Worm (Caenorhabditis elegans): ENCODE results near the gene col-180.

- TF ChIP-seq nhr-6 (tag; optimal IDR thresholded peaks at IDR 0.05) = no peak
- no peak for TF ChIP-seq unc-39 (tag; optimal IDR thresholded peaks at IDR 0.05)
- no peak for TF ChIP-seq fkh-10 (GFP tag; optimal IDR thresholded peaks at IDR 0.05)
- no peak for TF ChIP-seq nhr-25 (tag; optimal IDR thresholded peaks at IDR 0.05; ENCODE audit: borderline replicate concordance, insufficient read depth)
- TF ChIP-seq nhr-28 (tag; optimal IDR thresholded peaks at IDR 0.05) = no peak
- TF ChIP-seq rbr-2 (tag; optimal IDR thresholded peaks at IDR 0.05) = no peak
- no peak for TF ChIP-seq nhr-76 (tag; optimal IDR thresholded peaks at IDR 0.05)
- no peak for TF ChIP-seq fos-1 (tag; optimal IDR thresholded peaks at IDR 0.05)
- no peak for TF ChIP-seq snpc-4 (tag; optimal IDR thresholded peaks at IDR 0.05)
- no peak for TF ChIP-seq mep-1 (tag; optimal IDR thresholded peaks at IDR 0.05)
- TF ChIP-seq nhr-11 (tag; optimal IDR thresholded peaks at IDR 0.05) = no peak
Observed at ce11 chrX:11716463-11716960, 4.4 kb upstream of the col-180 start, which contains the start of gene C44C10.9.

All from whole organism, L4 larva.